Worm (Caenorhabditis elegans) whole organism, L4 larva: ENCODE results near the gene mocs-1.

ENCODE experiments used
- ama-1 ChIP-seq: fragments of 150-350 bp; optimal IDR thresholded peaks from 2 replicates; lab custom pipeline; 2014; ENCODE audit warnings: inconsistent platforms, mixed read lengths
- dve-1 ChIP-seq: sonication (generic microtip); optimal IDR thresholded peaks from 2 replicates; lab custom pipeline; 2017; ENCODE audit warnings: antibody characterized with exemption, mild to moderate bottlenecking, missing genetic modification characterization, missing compliant biosample characterization; ENCODE audit not compliant: insufficient read depth
- nhr-10 ChIP-seq: fragments of 150-350 bp; optimal IDR thresholded peaks from 2 replicates; lab custom pipeline; 2014; ENCODE audit warnings: missing biosample characterization, missing genetic modification characterization
- pqm-1 ChIP-seq: sonication (generic microtip); optimal IDR thresholded peaks from 2 replicates; lab custom pipeline; 2017; ENCODE audit warnings: missing biosample characterization, missing genetic modification characterization
- unc-62 ChIP-seq, 3 experiments: fragments of 150-350 bp in 1 of 3; sonication (generic microtip); optimal IDR thresholded peaks in 2 of 3; peaks in 1 of 3; 1 replicate in 1 of 3; 2 replicates in 2 of 3; lab custom pipeline; 2014 to 2017; ENCODE audit warnings: missing biosample characterization in 3 of 3, missing genetic modification characterization in 3 of 3, missing genetic modification reagents in 3 of 3, missing genotype in 1 of 3
- zip-2 ChIP-seq: fragments of 150-350 bp; optimal IDR thresholded peaks from 2 replicates; lab custom pipeline; 2014; ENCODE audit warnings: missing biosample characterization, missing genetic modification characterization
- ztf-11 ChIP-seq: fragments of 150-350 bp; optimal IDR thresholded peaks from 2 replicates; lab custom pipeline; 2014; ENCODE audit warnings: missing biosample characterization, missing genetic modification characterization

DNA sequence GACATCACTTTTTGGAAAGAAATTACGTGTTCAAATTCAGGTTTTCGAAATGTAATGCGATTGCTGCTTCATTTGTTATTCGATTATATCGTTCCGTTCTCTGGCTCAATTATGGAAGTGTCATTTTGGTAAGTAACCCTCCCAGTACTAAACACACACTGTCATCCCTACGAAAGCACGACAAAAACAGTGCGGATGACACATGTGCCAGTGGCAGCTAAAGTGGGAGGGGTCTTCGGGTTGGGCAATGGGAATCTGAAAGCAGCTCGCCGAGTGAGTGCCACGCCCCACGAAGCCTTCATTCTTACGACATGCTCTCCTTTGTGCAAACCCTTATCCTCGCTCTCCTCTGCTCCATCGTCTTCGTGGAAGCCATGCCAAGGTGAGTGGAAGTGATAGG lies 7.1 kb downstream of the mocs-1 start, which contains the start of gene flp-32:
- no peak for TF ChIP-seq ztf-11
- TF ChIP-seq nhr-10: no peak
- TF ChIP-seq pqm-1 (tag; lab: Kevin White, UChicago): no peak
- TF ChIP-seq ama-1 (lab: Kevin White, UChicago): no peak
- no peak for TF ChIP-seq zip-2
- TF ChIP-seq dve-1 (tag; lab: Kevin White, UChicago): no peak
- TF ChIP-seq unc-62 (GFP tag; optimal IDR thresholded peaks at IDR 0.05 in 1 of 2; lab: Kevin White, UChicago): peak in 1 of 2 experiments; percentile 65
- TF ChIP-seq unc-62 (tag; optimal IDR thresholded peaks at IDR 0.05; lab: Kevin White, UChicago): no peak
